Fruit fly (Drosophila melanogaster): Measurements from ENCODE around the gene Nepl14.

The Nepl14 gene

DNA sequence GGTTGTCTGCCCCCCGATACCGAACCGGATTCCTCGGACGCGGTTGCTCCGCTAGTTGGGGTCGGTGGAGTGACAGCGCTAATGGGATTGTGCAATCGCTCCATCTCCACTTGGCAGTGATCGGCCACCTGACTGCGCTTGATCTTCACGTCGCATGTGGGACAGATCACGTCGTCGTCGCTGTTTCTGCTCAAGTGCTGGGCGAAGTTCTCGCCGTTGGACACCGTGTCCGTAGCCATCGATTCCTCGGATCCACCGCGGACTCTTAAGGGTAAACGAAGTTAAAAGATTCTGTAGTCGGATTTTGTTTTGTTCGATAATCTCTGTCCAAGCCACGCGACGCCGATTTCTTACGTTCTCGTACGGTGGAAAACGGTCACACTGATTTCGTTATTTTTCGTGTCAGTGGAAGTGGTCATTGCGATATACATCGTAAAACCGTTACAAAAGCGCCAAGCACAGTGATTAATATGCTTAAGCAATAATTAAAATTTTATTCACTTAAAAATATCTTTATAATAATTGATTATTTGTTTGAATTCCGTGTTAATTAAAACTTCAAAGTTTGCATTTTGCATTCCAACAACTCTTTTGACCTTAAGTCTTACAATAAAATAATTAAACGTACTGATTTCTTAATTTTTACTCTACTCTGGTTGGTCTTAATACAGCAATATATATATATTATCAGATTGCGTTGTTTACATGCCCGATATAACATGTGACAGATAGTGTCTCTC, 37.3 kb downstream of the Nepl14 start, which contains the start of gene RNF220:
TSS of gene RNF220 (minus strand) at position 384 of the 740 bp plus-strand sequence.
- TF ChIP-seq HLH106 (tag; optimal IDR thresholded peaks at IDR 0.05): peak; percentile 30
- TF ChIP-seq psq (GFP tag; optimal IDR thresholded peaks at IDR 0.05): no peak
- peak; percentile 32 for TF ChIP-seq Myc (optimal IDR thresholded peaks at IDR 0.05)
- TF ChIP-seq tai (GFP tag; optimal IDR thresholded peaks at IDR 0.05): no peak
- no peak for TF ChIP-seq h (GFP tag; optimal IDR thresholded peaks at IDR 0.05)
- peak; percentile 15 for TF ChIP-seq fru (GFP tag; optimal IDR thresholded peaks at IDR 0.05)

DNA sequence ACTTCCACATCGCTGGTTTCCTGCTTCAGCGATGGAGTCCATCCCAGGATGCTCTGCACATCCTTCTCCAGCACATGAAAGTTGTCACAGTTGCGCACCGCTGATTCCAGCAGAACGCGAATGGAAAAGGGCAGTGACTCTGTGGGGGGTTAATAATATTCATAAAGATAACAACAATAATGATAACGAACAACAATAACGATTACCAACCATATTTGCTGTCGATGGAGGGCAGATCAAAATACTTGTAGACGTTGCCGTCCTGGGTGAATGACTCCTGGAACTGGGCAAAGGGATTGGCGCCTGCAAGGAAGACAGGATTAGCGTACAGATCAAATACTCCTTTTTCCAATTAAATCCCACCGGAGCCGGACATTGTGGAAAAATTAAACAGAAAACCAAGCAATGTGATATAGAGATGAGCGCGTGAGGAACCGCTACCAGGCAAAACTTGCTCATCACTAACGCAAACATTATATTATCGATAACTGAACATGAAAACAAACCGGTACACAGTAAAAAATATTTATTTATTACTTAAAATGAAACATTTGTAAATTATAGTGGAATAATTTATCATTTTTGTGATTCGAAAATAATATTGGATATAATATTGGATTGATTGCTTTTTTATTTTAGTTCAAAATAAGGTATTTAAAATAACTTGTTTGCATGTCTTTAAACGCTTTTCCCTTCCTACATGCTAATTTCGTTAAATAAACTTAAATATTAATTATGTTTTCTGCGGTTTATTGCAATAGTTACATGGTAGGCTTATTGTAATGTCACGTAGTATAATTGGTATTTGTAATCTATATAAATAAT, 39.1 kb downstream of the Nepl14 start, which contains the start of gene Irp-1A:
TSS of gene Irp-1A (minus strand) at position 439 of the 825 bp plus-strand sequence.
- TF ChIP-seq CrebA (GFP tag; optimal IDR thresholded peaks at IDR 0.05; ENCODE audit: borderline replicate concordance): no peak
- TF ChIP-seq Dfd (GFP tag; optimal IDR thresholded peaks at IDR 0.05): no peak
- TF ChIP-seq usp (GFP tag; optimal IDR thresholded peaks at IDR 0.05): no peak
- peak; percentile 62 for TF ChIP-seq psq (GFP tag; optimal IDR thresholded peaks at IDR 0.05)
- no peak for TF ChIP-seq Vsx2 (GFP tag; optimal IDR thresholded peaks at IDR 0.05; ENCODE audit: partially characterized antibody)
- TF ChIP-seq br (GFP tag; optimal IDR thresholded peaks at IDR 0.05): peak; percentile 16
- no peak for TF ChIP-seq brk (GFP tag; optimal IDR thresholded peaks at IDR 0.05)
- TF ChIP-seq pan (optimal IDR thresholded peaks at IDR 0.05): no peak
- TF ChIP-seq OdsH (GFP tag; optimal IDR thresholded peaks at IDR 0.05): peak; percentile 54
- TF ChIP-seq lola (GFP tag; optimal IDR thresholded peaks at IDR 0.05): no peak
- TF ChIP-seq sv (GFP tag; optimal IDR thresholded peaks at IDR 0.05): peak; percentile 55
- peak; percentile 80 for TF ChIP-seq Hr83 (GFP tag; optimal IDR thresholded peaks at IDR 0.05; ENCODE audit: poor library complexity, severe bottlenecking)
- peak; percentile 27 for TF ChIP-seq CG32264 (GFP tag; optimal IDR thresholded peaks at IDR 0.05)
- no peak for TF ChIP-seq Rel (GFP tag; optimal IDR thresholded peaks at IDR 0.05)
- TF ChIP-seq Rel (tag; optimal IDR thresholded peaks at IDR 0.05): peak; percentile 37
- TF ChIP-seq Dif (GFP tag; optimal IDR thresholded peaks at IDR 0.05; ENCODE audit: partially characterized antibody): no peak
- peak in 1 of 2 experiments; percentile 73 for TF ChIP-seq foxo (GFP tag; optimal IDR thresholded peaks at IDR 0.05)
- no peak for TF ChIP-seq dl (GFP tag; optimal IDR thresholded peaks at IDR 0.05; ENCODE audit: insufficient read depth in 1 of 2, partially characterized antibody in 2 of 2)
- no peak for TF ChIP-seq Mio (GFP tag; optimal IDR thresholded peaks at IDR 0.05)
- peak; percentile 26 for TF ChIP-seq Myc (optimal IDR thresholded peaks at IDR 0.05)
- TF ChIP-seq Jra (GFP tag; optimal IDR thresholded peaks at IDR 0.05): peak; percentile 40
- peak; percentile 75 for TF ChIP-seq Sp1 (GFP tag; optimal IDR thresholded peaks at IDR 0.05)
- peak; percentile 68 for TF ChIP-seq HLH106 (tag; optimal IDR thresholded peaks at IDR 0.05)
- no peak for TF ChIP-seq Hr78 (GFP tag; optimal IDR thresholded peaks at IDR 0.05)
- TF ChIP-seq N (GFP tag; optimal IDR thresholded peaks at IDR 0.05): no peak
- TF ChIP-seq sage (GFP tag; optimal IDR thresholded peaks at IDR 0.05): peak; percentile 9
- TF ChIP-seq fru (GFP tag; optimal IDR thresholded peaks at IDR 0.05): peak; percentile 51
- TF ChIP-seq dsf (GFP tag; optimal IDR thresholded peaks at IDR 0.05; ENCODE audit: borderline replicate concordance): peak; percentile 4
- no peak for TF ChIP-seq jim (GFP tag; optimal IDR thresholded peaks at IDR 0.05)
- no peak for TF ChIP-seq Hnf4 (GFP tag; optimal IDR thresholded peaks at IDR 0.05)
- peak; percentile 3 for TF ChIP-seq dmrt93B (GFP tag; optimal IDR thresholded peaks at IDR 0.05)
- TF ChIP-seq tai (GFP tag; optimal IDR thresholded peaks at IDR 0.05): no peak
- peak; percentile 23 for TF ChIP-seq ey (GFP tag; optimal IDR thresholded peaks at IDR 0.05)
- TF ChIP-seq CG9705 (GFP tag; optimal IDR thresholded peaks at IDR 0.05): peak; percentile 3
- TF ChIP-seq woc (GFP tag; optimal IDR thresholded peaks at IDR 0.05): peak; percentile 63
- no peak for TF ChIP-seq GATAd (GFP tag; optimal IDR thresholded peaks at IDR 0.05)
- TF ChIP-seq Abd-B (GFP tag; optimal IDR thresholded peaks at IDR 0.05): no peak
- peak; percentile 72 for TF ChIP-seq rgr (GFP tag; optimal IDR thresholded peaks at IDR 0.05)
- peak; percentile 54 for TF ChIP-seq h (GFP tag; optimal IDR thresholded peaks at IDR 0.05)
